Worm (Caenorhabditis elegans) whole organism, midembryonic: ENCODE measurements around the gene ZK6.6.

Source experiments
- cog-1 ChIP-seq: sonication (generic microtip); optimal IDR thresholded peaks from 2 replicates; lab custom pipeline; 2016; ENCODE audit warnings: missing genetic modification characterization, missing compliant biosample characterization
- med-1 ChIP-seq: sonication (generic microtip); optimal IDR thresholded peaks from 2 replicates; lab custom pipeline; 2017; ENCODE audit warnings: missing genetic modification characterization, mild to moderate bottlenecking, missing compliant biosample characterization, antibody characterized with exemption, missing genetic modification reagents; ENCODE audit not compliant: insufficient read depth
- ref-1 ChIP-seq: fragments of 200-800 bp; sonication (Bioruptor generic); conservative IDR thresholded peaks from 2 replicates; pipeline ENCODE4 v1.3.6; 2022; ENCODE audit warnings: missing genetic modification reagents, missing genetic modification characterization, missing compliant biosample characterization

DNA sequence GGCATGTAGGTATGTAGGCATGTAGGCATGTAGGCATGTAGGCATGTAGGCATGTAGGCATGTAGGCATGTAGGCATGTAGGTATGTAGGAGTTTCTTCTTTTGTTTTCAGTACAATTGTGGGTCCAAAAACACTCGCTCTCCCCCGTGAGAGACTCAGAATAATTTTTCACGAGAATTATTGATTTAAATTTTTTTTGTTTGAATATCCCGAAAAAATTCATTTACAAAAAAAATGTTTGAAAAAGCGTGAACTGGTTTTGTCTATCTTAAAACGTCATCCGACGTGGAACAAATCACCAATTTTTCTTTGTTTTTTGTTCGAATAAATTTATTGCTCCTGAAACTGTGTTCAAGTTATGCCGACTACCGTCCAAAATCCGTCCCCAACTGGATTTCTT, 45.4 kb upstream of the ZK6.6 start, which contains the start of gene wago-10:
- TF ChIP-seq med-1 (GFP tag; lab: Kevin White, UChicago) (no peak), cog-1 (no peak), ref-1 (GFP tag; lab: Robert Waterston, UW) (no peak)
